Worm (Caenorhabditis elegans): ENCODE data around the gene sars-2.

DNA sequence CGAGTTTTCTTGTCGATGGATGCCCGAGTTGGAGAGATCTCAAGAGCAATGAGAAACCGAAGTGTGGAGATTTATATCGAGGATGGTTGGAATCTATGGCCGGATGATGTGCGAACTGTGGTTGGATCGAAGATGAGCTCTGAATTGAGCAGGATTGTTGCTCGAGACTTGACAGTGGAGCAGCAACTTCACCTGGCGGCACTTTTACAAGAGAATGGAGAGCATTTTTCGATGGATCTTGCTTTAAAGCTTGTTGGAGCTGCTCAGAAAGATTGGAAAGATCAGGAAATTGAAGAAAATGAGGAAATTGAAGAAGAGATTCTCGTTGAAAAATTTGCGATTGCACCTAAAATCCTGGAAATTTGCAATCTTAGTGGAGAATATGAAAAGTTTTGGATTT, 11.7 kb downstream of the sars-2 start:
- no peak for TF ChIP-seq nhr-237 (tag; optimal IDR thresholded peaks at IDR 0.05)
- no peak for TF ChIP-seq sptf-1 (tag; optimal IDR thresholded peaks at IDR 0.05)
- TF ChIP-seq zip-8 (tag; optimal IDR thresholded peaks at IDR 0.05) = no peak
- no peak for TF ChIP-seq drap-1 (GFP tag; optimal IDR thresholded peaks at IDR 0.05)
- TF ChIP-seq pha-4 (tag; optimal IDR thresholded peaks at IDR 0.05) = no peak
